Worm (Caenorhabditis elegans) whole organism, L1 larva: ENCODE results near the gene txdc-17.

Source experiments
- dsc-1 ChIP-seq: sonication (generic microtip); optimal IDR thresholded peaks from 2 replicates; lab custom pipeline; 2016; ENCODE audit warnings: mild to moderate bottlenecking, missing genetic modification characterization, missing compliant biosample characterization
- fkh-10 ChIP-seq: sonication (generic microtip); optimal IDR thresholded peaks from 2 replicates; lab custom pipeline; 2017; ENCODE audit warnings: missing biosample characterization, missing genetic modification reagents, missing genetic modification characterization

DNA sequence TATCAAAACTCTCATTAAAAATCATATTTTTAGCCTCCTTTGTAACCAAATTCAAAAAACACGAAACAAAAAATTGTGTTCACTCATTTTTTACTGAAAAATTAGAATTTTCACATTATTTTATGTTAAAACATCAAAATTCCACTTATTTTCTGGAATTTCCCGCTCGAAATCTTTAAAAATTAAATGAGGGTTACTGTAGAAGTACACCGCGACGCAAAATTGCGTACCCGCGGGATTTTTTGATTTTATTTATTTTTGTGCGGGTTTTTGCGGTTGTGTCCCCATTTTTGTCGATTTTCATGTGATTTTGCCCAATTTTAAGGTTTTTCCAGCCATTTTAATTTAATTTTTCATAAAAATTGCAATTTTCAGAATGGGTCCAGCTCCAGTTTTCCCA is 23.9 kb downstream of the txdc-17 start:
- TF ChIP-seq fkh-10 (GFP tag; lab: Kevin White, UChicago) (no peak), dsc-1 (no peak)
